Worm (Caenorhabditis elegans) whole organism, L3 larva: ENCODE results near the gene F54C9.9.

ENCODE experiments used
- ZK546.5 ChIP-seq: sonication (generic microtip); optimal IDR thresholded peaks from 2 replicates; lab custom pipeline; 2017; ENCODE audit warnings: missing biosample characterization, missing genetic modification characterization
- fos-1 ChIP-seq: fragments of 150-350 bp; optimal IDR thresholded peaks from 2 replicates; lab custom pipeline; 2014; ENCODE audit warnings: missing biosample characterization, missing genetic modification characterization
- nhr-25 ChIP-seq: sonication (generic microtip); optimal IDR thresholded peaks from 2 replicates; lab custom pipeline; 2017; ENCODE audit warnings: missing biosample characterization, missing genetic modification characterization
- nhr-28 ChIP-seq: fragments of 150-350 bp; optimal IDR thresholded peaks from 2 replicates; lab custom pipeline; 2014; ENCODE audit warnings: missing biosample characterization, missing genetic modification characterization
- snpc-4 ChIP-seq: fragments of 150-350 bp; optimal IDR thresholded peaks from 2 replicates; lab custom pipeline; 2014; ENCODE audit warnings: missing biosample characterization, missing genetic modification characterization

ce11 chrII:8540412-8540811 is 37.4 kb upstream of the F54C9.9 start, which contains the start of gene pqn-73:
- no peak for TF ChIP-seq nhr-28 (tag; lab: Kevin White, UChicago)
- TF ChIP-seq ZK546.5 (tag; lab: Kevin White, UChicago): no peak
- TF ChIP-seq nhr-25 (tag; lab: Kevin White, UChicago): no peak
- TF ChIP-seq fos-1 (tag; lab: Kevin White, UChicago): no peak
- TF ChIP-seq snpc-4 (tag; lab: Kevin White, UChicago): no peak
